Worm (Caenorhabditis elegans) whole organism, early embryonic: ENCODE data around the gene nft-1.

Source experiments
- B0310.2 ChIP-seq: sonication (generic microtip); optimal IDR thresholded peaks from 2 replicates; lab custom pipeline; 2016; ENCODE audit warnings: mild to moderate bottlenecking, missing genetic modification characterization, missing compliant biosample characterization
- aly-1 ChIP-seq: sonication (generic microtip); optimal IDR thresholded peaks from 2 replicates; lab custom pipeline; 2016; ENCODE audit warnings: missing genetic modification characterization, missing compliant biosample characterization
- ama-1 ChIP-seq: fragments of 150-350 bp; optimal IDR thresholded peaks from 2 replicates; lab custom pipeline; 2014
- ceh-36 ChIP-seq: sonication (generic microtip); optimal IDR thresholded peaks from 2 replicates; lab custom pipeline; 2016; ENCODE audit warnings: missing genetic modification characterization, inconsistent platforms, missing compliant biosample characterization
- ets-7 ChIP-seq: sonication (generic microtip); optimal IDR thresholded peaks from 2 replicates; lab custom pipeline; 2016; ENCODE audit warnings: missing genotype, missing genetic modification characterization, missing compliant biosample characterization
- flt-1 ChIP-seq: fragments of 200-800 bp; sonication (Bioruptor generic); IDR thresholded peaks from 2 replicates; pipeline ENCODE4 v1.3.6; 2022; ENCODE audit warnings: missing genetic modification characterization, missing compliant biosample characterization
- hmbx-1 ChIP-seq: sonication (generic microtip); optimal IDR thresholded peaks from 2 replicates; lab custom pipeline; 2016; ENCODE audit warnings: mild to moderate bottlenecking, missing genetic modification characterization, missing compliant biosample characterization
- hmg-4 ChIP-seq: fragments of 200-800 bp; sonication (Bioruptor generic); optimal IDR thresholded peaks from 2 replicates; lab custom pipeline; 2018; ENCODE audit warnings: mild to moderate bottlenecking, missing genetic modification characterization, missing compliant biosample characterization
- hnd-1 ChIP-seq: sonication (generic microtip); optimal IDR thresholded peaks from 2 replicates; lab custom pipeline; 2016; ENCODE audit warnings: missing genetic modification characterization, missing compliant biosample characterization
- scrt-1 ChIP-seq: fragments of 200-800 bp; sonication (Bioruptor generic); IDR thresholded peaks from 2 replicates; pipeline ENCODE4 v1.3.6; 2022; ENCODE audit warnings: missing genetic modification characterization, missing compliant biosample characterization
- sea-1 ChIP-seq: fragments of 200-800 bp; sonication (Bioruptor generic); conservative IDR thresholded peaks from 2 replicates; pipeline ENCODE4 v1.3.6; 2022; ENCODE audit warnings: missing genetic modification characterization, missing compliant biosample characterization
- tbx-11 ChIP-seq: fragments of 200-800 bp; sonication (Bioruptor generic); IDR thresholded peaks from 2 replicates; pipeline ENCODE4 v1.3.6; 2022; ENCODE audit warnings: missing genetic modification characterization, missing compliant biosample characterization
- tra-4 ChIP-seq: sonication (generic microtip); optimal IDR thresholded peaks from 2 replicates; lab custom pipeline; 2017; ENCODE audit warnings: missing genetic modification characterization, missing compliant biosample characterization

- TF ChIP-seq ama-1 (lab: Kevin White, UChicago) (no peak), hmg-4 (GFP tag; lab: Kevin White, UChicago) (no peak), ets-7 (tag; lab: Kevin White, UChicago) (no peak), hnd-1 (tag; lab: Kevin White, UChicago) (no peak), flt-1 (no peak), tbx-11 (GFP tag; lab: Robert Waterston, UW) (no peak), aly-1 (tag; lab: Kevin White, UChicago) (no peak), hmbx-1 (tag; lab: Kevin White, UChicago) (no peak), ceh-36 (tag; lab: Kevin White, UChicago) (no peak), tra-4 (tag; lab: Kevin White, UChicago) (no peak), sea-1 (GFP tag; lab: Robert Waterston, UW) (no peak), scrt-1 (GFP tag; lab: Robert Waterston, UW) (no peak), B0310.2 (tag; lab: Kevin White, UChicago) (no peak)
Measured at ce11 chrIII:11920187-11920785, 3.4 kb upstream of the nft-1 start, which contains the start of the genes ccf-1 and trap-4.
